Fruit fly (Drosophila melanogaster) whole organism: ENCODE measurements around the gene CG31064.

Experiments used
- CG8478 ChIP-seq: fragments of >200 bp; optimal IDR thresholded peaks from 2 replicates; lab custom pipeline; 2018; ENCODE audit warnings: inconsistent platforms
- Dll ChIP-seq: fragments of >200 bp; optimal IDR thresholded peaks from 2 replicates; lab custom pipeline; 2017
- pan ChIP-seq: fragments of >200 bp; optimal IDR thresholded peaks from 2 replicates; lab custom pipeline; 2017
- psq ChIP-seq: fragments of >200 bp; optimal IDR thresholded peaks from 2 replicates; lab custom pipeline; 2017
- usp ChIP-seq: fragments of >200 bp; optimal IDR thresholded peaks from 2 replicates; lab custom pipeline; 2017; ENCODE audit warnings: missing biosample characterization, missing genetic modification characterization, mixed read lengths

dm6 chr3R:27272233-27272632 lies 33.3 kb upstream of the CG31064 start:
- TF ChIP-seq usp (GFP tag; lab: Kevin White, UChicago) (no peak), Dll (lab: Kevin White, UChicago) (no peak), CG8478 (lab: Kevin White, UChicago) (no peak), psq (lab: Kevin White, UChicago) (no peak), pan (lab: Kevin White, UChicago) (no peak)
